Worm (Caenorhabditis elegans) whole organism, L1 larva: ENCODE data around the gene H20J04.6.

Experiments used
- Y116A8C.19 ChIP-seq: sonication (generic microtip); optimal IDR thresholded peaks from 2 replicates; lab custom pipeline; 2016; ENCODE audit warnings: missing compliant biosample characterization, missing genetic modification characterization, borderline replicate concordance
- aha-1 ChIP-seq: fragments of 150-350 bp; optimal IDR thresholded peaks from 2 replicates; lab custom pipeline; 2014; ENCODE audit warnings: missing biosample characterization, missing genetic modification characterization
- ama-1 ChIP-seq: fragments of 150-350 bp; optimal IDR thresholded peaks from 2 replicates; lab custom pipeline; 2014
- ceh-8 ChIP-seq: fragments of 200-800 bp; sonication (Bioruptor generic); optimal IDR thresholded peaks from 2 replicates; lab custom pipeline; 2018; ENCODE audit warnings: mild to moderate bottlenecking, missing genetic modification characterization, moderate library complexity, missing compliant biosample characterization
- ces-1 ChIP-seq: fragments of 150-350 bp; optimal IDR thresholded peaks from 2 replicates; lab custom pipeline; 2014; ENCODE audit warnings: missing biosample characterization, missing genetic modification reagents, missing genetic modification characterization
- irx-1 ChIP-seq: sonication (generic microtip); optimal IDR thresholded peaks from 2 replicates; lab custom pipeline; 2016; ENCODE audit warnings: missing genetic modification characterization, missing compliant biosample characterization
- lin-15B ChIP-seq: fragments of 150-350 bp; sonication (generic microtip); optimal IDR thresholded peaks from 3 replicates; lab custom pipeline; 2014; ENCODE audit warnings: missing biosample characterization, missing genetic modification characterization
- lin-35 ChIP-seq, 2 experiments: fragments of 150-350 bp; optimal IDR thresholded peaks; 2 replicates each; lab custom pipeline; 2014; ENCODE audit warnings: missing biosample characterization in 2 of 2, missing genetic modification characterization in 2 of 2, missing genetic modification reagents in 2 of 2
- mef-2 ChIP-seq: fragments of 150-350 bp; optimal IDR thresholded peaks from 2 replicates; lab custom pipeline; 2014; ENCODE audit warnings: missing biosample characterization, missing genetic modification characterization
- nhr-12 ChIP-seq: sonication (generic microtip); optimal IDR thresholded peaks from 2 replicates; lab custom pipeline; 2017; ENCODE audit warnings: missing biosample characterization, missing genetic modification characterization
- nhr-28 ChIP-seq: fragments of 150-350 bp; optimal IDR thresholded peaks from 2 replicates; lab custom pipeline; 2014; ENCODE audit warnings: missing biosample characterization, missing genetic modification characterization
- nhr-77 ChIP-seq: fragments of 150-350 bp; optimal IDR thresholded peaks from 2 replicates; lab custom pipeline; 2014; ENCODE audit warnings: missing biosample characterization, missing genetic modification characterization
- unc-62 ChIP-seq: fragments of 150-350 bp; optimal IDR thresholded peaks from 2 replicates; lab custom pipeline; 2014; ENCODE audit warnings: missing biosample characterization, missing genetic modification reagents, missing genetic modification characterization

DNA sequence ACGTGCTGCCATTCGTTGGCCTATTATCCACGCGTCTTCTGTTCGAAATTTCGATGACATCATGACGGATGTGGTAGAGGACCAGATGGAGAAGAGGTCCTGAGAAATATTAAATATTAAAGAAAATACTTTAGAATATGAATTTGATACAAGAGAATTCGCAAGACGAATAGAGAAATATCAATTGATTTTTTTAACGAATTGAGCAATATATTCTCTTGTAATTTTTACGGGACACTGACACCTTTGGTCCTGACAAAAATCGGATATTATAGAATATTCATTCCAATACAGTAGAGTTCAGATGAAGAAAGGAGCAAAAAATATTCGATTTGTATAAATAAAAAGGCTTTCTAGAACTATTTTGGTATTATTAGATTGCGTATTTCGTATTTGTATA is 34.9 kb upstream of the H20J04.6 start, which contains the start of gene C01F1.6:
- TF ChIP-seq nhr-12: no peak
- TF ChIP-seq ces-1 (GFP tag; lab: Kevin White, UChicago): no peak
- TF ChIP-seq nhr-77 (tag; lab: Kevin White, UChicago): no peak
- no peak for TF ChIP-seq lin-15B (tag; lab: Kevin White, UChicago)
- TF ChIP-seq ceh-8 (GFP tag; lab: Kevin White, UChicago): no peak
- no peak for TF ChIP-seq irx-1 (tag; lab: Kevin White, UChicago)
- no peak for TF ChIP-seq nhr-28
- no peak for TF ChIP-seq aha-1 (tag; lab: Kevin White, UChicago)
- no peak for TF ChIP-seq lin-35 (GFP tag; optimal IDR thresholded peaks at IDR 0.05; lab: Kevin White, UChicago)
- TF ChIP-seq Y116A8C.19 (tag; lab: Kevin White, UChicago): no peak
- TF ChIP-seq mef-2 (tag; lab: Kevin White, UChicago): no peak
- TF ChIP-seq unc-62 (GFP tag; lab: Kevin White, UChicago): no peak
- TF ChIP-seq ama-1 (lab: Kevin White, UChicago): no peak
